Fruit fly (Drosophila melanogaster) whole organism, adult: ENCODE results near the gene Rnb.

Experiments used
- CG11617 ChIP-seq: fragments of 200-800 bp; sonication (Bioruptor generic); optimal IDR thresholded peaks from 2 replicates; lab custom pipeline; 2017; ENCODE audit warnings: mild to moderate bottlenecking, missing biosample characterization, missing genetic modification reagents, missing genetic modification characterization
- CG12768 ChIP-seq: fragments of 200-800 bp; sonication (Bioruptor generic); optimal IDR thresholded peaks from 2 replicates; lab custom pipeline; 2017; ENCODE audit warnings: missing biosample characterization, missing genetic modification characterization, mild to moderate bottlenecking, moderate library complexity, missing genetic modification reagents
- CG14711 ChIP-seq: fragments of 200-800 bp; sonication (Bioruptor generic); optimal IDR thresholded peaks from 2 replicates; lab custom pipeline; 2018; ENCODE audit warnings: missing biosample characterization, mild to moderate bottlenecking, missing genetic modification characterization, moderate library complexity
- CG1620 ChIP-seq: fragments of 200-800 bp; sonication (Bioruptor generic); optimal IDR thresholded peaks from 2 replicates; lab custom pipeline; 2016; ENCODE audit warnings: missing biosample characterization, missing genetic modification characterization
- CG33017 ChIP-seq: fragments of 200-800 bp; sonication (Bioruptor generic); optimal IDR thresholded peaks from 2 replicates; lab custom pipeline; 2018; ENCODE audit warnings: missing biosample characterization, mild to moderate bottlenecking, missing genetic modification characterization, moderate library complexity
- CG5204 ChIP-seq: fragments of 200-800 bp; sonication (Bioruptor generic); optimal IDR thresholded peaks from 2 replicates; lab custom pipeline; 2016; ENCODE audit warnings: missing biosample characterization, missing genetic modification characterization
- CG7045 ChIP-seq: fragments of 200-800 bp; sonication (Bioruptor generic); optimal IDR thresholded peaks from 2 replicates; lab custom pipeline; 2017; ENCODE audit warnings: missing biosample characterization, mild to moderate bottlenecking, missing genetic modification characterization
- CG7101 ChIP-seq: fragments of 200-800 bp; sonication (Bioruptor generic); optimal IDR thresholded peaks from 2 replicates; lab custom pipeline; 2018; ENCODE audit warnings: missing biosample characterization, mild to moderate bottlenecking, missing genetic modification characterization, moderate library complexity
- Clk ChIP-seq: fragments of 200-800 bp; sonication (Bioruptor generic); optimal IDR thresholded peaks from 2 replicates; lab custom pipeline; 2017; ENCODE audit warnings: missing biosample characterization, missing genetic modification characterization
- Crg-1 ChIP-seq: fragments of 200-800 bp; sonication (Bioruptor generic); optimal IDR thresholded peaks from 2 replicates; lab custom pipeline; 2016; ENCODE audit warnings: missing biosample characterization, missing genetic modification characterization
- Hr96 ChIP-seq: fragments of 200-800 bp; sonication (Bioruptor generic); optimal IDR thresholded peaks from 2 replicates; lab custom pipeline; 2016; ENCODE audit warnings: missing biosample characterization, missing genetic modification characterization
- Mnt ChIP-seq: fragments of 200-800 bp; sonication (Bioruptor generic); optimal IDR thresholded peaks from 2 replicates; lab custom pipeline; 2016; ENCODE audit warnings: missing biosample characterization, mild to moderate bottlenecking, missing genetic modification characterization
- bab1 ChIP-seq: fragments of 200-800 bp; sonication (Bioruptor generic); optimal IDR thresholded peaks from 3 replicates; lab custom pipeline; 2019; ENCODE audit warnings: missing biosample characterization, mild to moderate bottlenecking, missing genetic modification characterization, moderate library complexity
- cic ChIP-seq: fragments of 200-800 bp; sonication (Bioruptor generic); optimal IDR thresholded peaks from 2 replicates; lab custom pipeline; 2017; ENCODE audit warnings: missing biosample characterization, mild to moderate bottlenecking, missing genetic modification characterization, moderate library complexity
- cnc ChIP-seq, 2 experiments: fragments of >200 bp; optimal IDR thresholded peaks; 2 replicates each; lab custom pipeline; 2017
- kay ChIP-seq: fragments of 200-800 bp; sonication (Bioruptor generic); peaks from one replicate; lab custom pipeline; 2016; ENCODE audit warnings: missing biosample characterization, missing genetic modification characterization, borderline replicate concordance
- ovo ChIP-seq: fragments of 200-800 bp; sonication (Bioruptor generic); optimal IDR thresholded peaks from 2 replicates; lab custom pipeline; 2016; ENCODE audit warnings: missing biosample characterization, missing genetic modification characterization
- pad ChIP-seq: fragments of 200-800 bp; sonication (Bioruptor generic); optimal IDR thresholded peaks from 3 replicates; lab custom pipeline; 2017; ENCODE audit warnings: missing biosample characterization, missing genetic modification characterization, mild to moderate bottlenecking, moderate library complexity, missing genetic modification reagents
- tj ChIP-seq: fragments of 200-800 bp; sonication (Bioruptor generic); optimal IDR thresholded peaks from 3 replicates; lab custom pipeline; 2017; ENCODE audit warnings: missing biosample characterization, mild to moderate bottlenecking, missing genetic modification characterization, moderate library complexity
- toe ChIP-seq: fragments of 200-800 bp; sonication (Bioruptor generic); optimal IDR thresholded peaks from 2 replicates; lab custom pipeline; 2016; ENCODE audit warnings: missing biosample characterization, missing genetic modification characterization

Gene Rnb

dm6 chr3R:29799681-29800028, 501 bp upstream of the Rnb start:
- TF ChIP-seq CG1620 (GFP tag; lab: Kevin White, UChicago), result no peak
- no peak for TF ChIP-seq kay (GFP tag; lab: Kevin White, UChicago)
- no peak for TF ChIP-seq CG12768 (GFP tag; lab: Kevin White, UChicago)
- no peak for TF ChIP-seq cic (GFP tag; lab: Kevin White, UChicago)
- peak; percentile 14 for TF ChIP-seq bab1 (GFP tag; lab: Kevin White, UChicago)
- TF ChIP-seq cnc (optimal IDR thresholded peaks at IDR 0.05; lab: Kevin White, UChicago), result peak in 1 of 2 experiments; percentile 83
- TF ChIP-seq CG5204 (GFP tag; lab: Kevin White, UChicago), result no peak
- no peak for TF ChIP-seq Crg-1 (GFP tag; lab: Kevin White, UChicago)

dm6 chr3R:29797183-29797582, 2.0 kb downstream of the Rnb start:
- TF ChIP-seq CG5204 (GFP tag; lab: Kevin White, UChicago) (no peak), cic (GFP tag; lab: Kevin White, UChicago) (no peak), CG11617 (GFP tag; lab: Kevin White, UChicago) (no peak), cnc (optimal IDR thresholded peaks at IDR 0.05; lab: Kevin White, UChicago) (peak; percentile 64 to 95), tj (peak; percentile 76), CG12768 (GFP tag; lab: Kevin White, UChicago) (peak; percentile 23)

DNA sequence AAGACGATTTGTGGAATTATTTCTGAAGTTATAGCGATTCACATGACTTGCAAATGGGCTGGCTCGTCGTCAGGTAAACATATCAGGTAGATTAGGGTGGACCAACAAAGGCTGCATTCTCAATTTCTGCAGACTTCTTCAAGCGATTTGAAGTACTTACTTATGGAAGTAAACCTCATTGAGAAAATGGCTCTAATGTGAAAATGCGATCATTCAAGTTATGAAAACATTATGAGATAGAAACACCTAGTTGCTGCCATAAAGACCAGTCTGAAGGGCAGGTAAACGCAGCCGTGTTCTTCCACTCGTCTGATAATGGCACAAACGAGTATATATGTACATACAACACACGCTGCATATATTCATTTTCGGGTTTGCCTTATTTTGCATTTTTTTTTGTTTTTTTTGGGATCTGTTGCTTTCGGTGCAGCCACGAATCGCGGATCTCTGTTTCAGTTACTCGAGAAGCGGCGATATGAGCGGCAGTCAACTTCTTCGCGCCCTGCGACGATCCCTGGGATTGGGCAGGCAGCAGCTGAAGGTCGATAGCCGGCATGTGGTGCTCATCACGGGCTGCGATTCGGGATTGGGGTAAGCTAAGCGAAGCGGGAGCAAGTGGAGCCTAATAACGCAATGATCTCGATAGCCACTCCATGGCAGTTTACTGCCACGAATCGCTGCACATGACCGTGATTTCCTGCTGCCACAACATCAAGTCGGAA, 4.8 kb downstream of the Rnb start, which contains the start of gene sro:
Gene sro (plus strand): TSS at position 437 of the 722 bp plus-strand sequence.
- TF ChIP-seq CG1620 (GFP tag; lab: Kevin White, UChicago), result no peak
- TF ChIP-seq CG7045 (GFP tag; lab: Kevin White, UChicago), result no peak
- no peak for TF ChIP-seq CG11617 (GFP tag; lab: Kevin White, UChicago)
- no peak for TF ChIP-seq Clk (GFP tag; lab: Kevin White, UChicago)
- TF ChIP-seq CG7101 (tag; lab: Kevin White, UChicago), result peak; percentile 53
- TF ChIP-seq tj, result peak; percentile 83
- no peak for TF ChIP-seq ovo
- no peak for TF ChIP-seq kay (GFP tag; lab: Kevin White, UChicago)
- peak; percentile 46 for TF ChIP-seq bab1 (GFP tag; lab: Kevin White, UChicago)
- TF ChIP-seq CG5204 (GFP tag; lab: Kevin White, UChicago), result no peak
- no peak for TF ChIP-seq CG12768 (GFP tag; lab: Kevin White, UChicago)
- TF ChIP-seq CG14711 (tag; lab: Kevin White, UChicago), result no peak
- no peak for TF ChIP-seq Hr96 (GFP tag; lab: Kevin White, UChicago)
- TF ChIP-seq pad (GFP tag; lab: Kevin White, UChicago), result no peak
- TF ChIP-seq cnc (optimal IDR thresholded peaks at IDR 0.05; lab: Kevin White, UChicago), result no peak
- TF ChIP-seq Crg-1 (GFP tag; lab: Kevin White, UChicago), result peak; percentile 3
- TF ChIP-seq toe, result no peak
- no peak for TF ChIP-seq cic (GFP tag; lab: Kevin White, UChicago)
- TF ChIP-seq Mnt (GFP tag; lab: Kevin White, UChicago), result no peak
- no peak for TF ChIP-seq CG33017 (tag; lab: Kevin White, UChicago)

DNA sequence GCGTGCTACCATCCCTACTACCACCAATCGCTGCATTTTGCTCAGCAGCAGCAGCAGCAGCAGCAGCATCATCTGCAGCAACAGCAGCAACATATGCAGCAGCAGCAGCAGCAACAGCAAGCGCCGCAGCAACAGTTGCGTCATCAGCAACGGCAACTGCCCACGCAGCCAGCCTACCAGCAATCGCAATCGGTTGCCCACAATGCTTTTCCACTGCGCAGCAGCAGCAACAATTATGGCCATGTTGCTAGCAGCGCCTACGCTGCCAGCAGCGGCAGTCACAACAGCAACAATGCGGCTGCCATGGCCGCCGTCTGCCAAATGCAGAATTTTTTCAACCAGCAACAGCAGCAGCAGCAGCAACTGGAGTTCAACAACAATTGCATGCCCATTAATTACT, 9.0 kb downstream of the Rnb start:
- TF ChIP-seq tj (no peak), Clk (GFP tag; lab: Kevin White, UChicago) (no peak), cnc (optimal IDR thresholded peaks at IDR 0.05; lab: Kevin White, UChicago) (no peak), CG12768 (GFP tag; lab: Kevin White, UChicago) (no peak), CG11617 (GFP tag; lab: Kevin White, UChicago) (no peak), pad (GFP tag; lab: Kevin White, UChicago) (no peak), CG7045 (GFP tag; lab: Kevin White, UChicago) (no peak), bab1 (GFP tag; lab: Kevin White, UChicago) (no peak), CG14711 (tag; lab: Kevin White, UChicago) (no peak), ovo (no peak), CG5204 (GFP tag; lab: Kevin White, UChicago) (no peak), Hr96 (GFP tag; lab: Kevin White, UChicago) (no peak)

DNA sequence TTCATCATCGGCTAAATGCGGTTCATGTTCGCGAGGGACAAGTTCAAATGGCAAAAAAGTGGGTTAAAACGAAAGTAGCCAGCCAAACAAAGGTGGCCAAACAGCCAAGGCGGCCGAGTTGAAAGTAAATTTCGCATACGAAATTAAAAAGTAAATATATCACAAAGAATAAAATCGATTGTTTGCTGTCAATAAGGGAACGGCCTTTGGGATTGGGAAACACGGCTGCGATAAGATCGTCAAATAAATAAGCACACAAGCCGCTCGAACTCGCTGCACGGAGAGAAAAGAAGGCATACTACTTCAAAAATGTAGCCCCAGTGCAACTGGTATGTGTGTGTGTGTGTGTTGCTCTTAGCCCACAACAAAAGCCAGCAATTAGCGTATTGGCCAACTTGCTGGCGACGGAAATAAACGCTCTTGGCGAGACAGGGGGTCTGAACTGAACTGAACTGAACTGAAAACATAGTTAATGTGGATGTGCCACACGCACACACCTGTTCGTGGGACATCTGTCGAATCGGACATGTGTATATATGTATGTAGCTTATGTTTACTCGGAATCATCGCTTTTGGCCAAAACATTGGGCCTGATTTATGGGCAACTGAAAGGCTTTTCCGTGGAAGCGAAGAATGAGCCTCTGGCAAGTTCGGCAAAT, 11.1 kb downstream of the Rnb start:
- TF ChIP-seq CG5204 (GFP tag; lab: Kevin White, UChicago) (no peak), ovo (no peak), bab1 (GFP tag; lab: Kevin White, UChicago) (no peak), cic (GFP tag; lab: Kevin White, UChicago) (no peak), CG12768 (GFP tag; lab: Kevin White, UChicago) (no peak), pad (GFP tag; lab: Kevin White, UChicago) (no peak), tj (no peak), Clk (GFP tag; lab: Kevin White, UChicago) (no peak), CG7045 (GFP tag; lab: Kevin White, UChicago) (no peak), Mnt (GFP tag; lab: Kevin White, UChicago) (no peak), kay (GFP tag; lab: Kevin White, UChicago) (no peak), CG14711 (tag; lab: Kevin White, UChicago) (no peak), Crg-1 (GFP tag; lab: Kevin White, UChicago) (no peak), CG33017 (tag; lab: Kevin White, UChicago) (no peak), CG7101 (tag; lab: Kevin White, UChicago) (no peak), toe (no peak), CG11617 (GFP tag; lab: Kevin White, UChicago) (no peak), cnc (optimal IDR thresholded peaks at IDR 0.05; lab: Kevin White, UChicago) (no peak), CG1620 (GFP tag; lab: Kevin White, UChicago) (no peak), Hr96 (GFP tag; lab: Kevin White, UChicago) (no peak)
